Fruit fly (Drosophila melanogaster) whole organism, adult: ENCODE data around the gene CYLD.

ENCODE experiments used
- CG11617 ChIP-seq: fragments of 200-800 bp; sonication (Bioruptor generic); optimal IDR thresholded peaks from 2 replicates; lab custom pipeline; 2017; ENCODE audit warnings: mild to moderate bottlenecking, missing biosample characterization, missing genetic modification reagents, missing genetic modification characterization
- CG12768 ChIP-seq: fragments of 200-800 bp; sonication (Bioruptor generic); optimal IDR thresholded peaks from 2 replicates; lab custom pipeline; 2017; ENCODE audit warnings: missing biosample characterization, missing genetic modification characterization, mild to moderate bottlenecking, moderate library complexity, missing genetic modification reagents
- CG14711 ChIP-seq: fragments of 200-800 bp; sonication (Bioruptor generic); optimal IDR thresholded peaks from 2 replicates; lab custom pipeline; 2018; ENCODE audit warnings: missing biosample characterization, mild to moderate bottlenecking, missing genetic modification characterization, moderate library complexity
- CG1620 ChIP-seq: fragments of 200-800 bp; sonication (Bioruptor generic); optimal IDR thresholded peaks from 2 replicates; lab custom pipeline; 2016; ENCODE audit warnings: missing biosample characterization, missing genetic modification characterization
- CG33017 ChIP-seq: fragments of 200-800 bp; sonication (Bioruptor generic); optimal IDR thresholded peaks from 2 replicates; lab custom pipeline; 2018; ENCODE audit warnings: missing biosample characterization, mild to moderate bottlenecking, missing genetic modification characterization, moderate library complexity
- CG5204 ChIP-seq: fragments of 200-800 bp; sonication (Bioruptor generic); optimal IDR thresholded peaks from 2 replicates; lab custom pipeline; 2016; ENCODE audit warnings: missing biosample characterization, missing genetic modification characterization
- CG7045 ChIP-seq: fragments of 200-800 bp; sonication (Bioruptor generic); optimal IDR thresholded peaks from 2 replicates; lab custom pipeline; 2017; ENCODE audit warnings: missing biosample characterization, mild to moderate bottlenecking, missing genetic modification characterization
- CG7101 ChIP-seq: fragments of 200-800 bp; sonication (Bioruptor generic); optimal IDR thresholded peaks from 2 replicates; lab custom pipeline; 2018; ENCODE audit warnings: missing biosample characterization, mild to moderate bottlenecking, missing genetic modification characterization, moderate library complexity
- Clk ChIP-seq: fragments of 200-800 bp; sonication (Bioruptor generic); optimal IDR thresholded peaks from 2 replicates; lab custom pipeline; 2017; ENCODE audit warnings: missing biosample characterization, missing genetic modification characterization
- Crg-1 ChIP-seq: fragments of 200-800 bp; sonication (Bioruptor generic); optimal IDR thresholded peaks from 2 replicates; lab custom pipeline; 2016; ENCODE audit warnings: missing biosample characterization, missing genetic modification characterization
- Hr96 ChIP-seq: fragments of 200-800 bp; sonication (Bioruptor generic); optimal IDR thresholded peaks from 2 replicates; lab custom pipeline; 2016; ENCODE audit warnings: missing biosample characterization, missing genetic modification characterization
- Mnt ChIP-seq: fragments of 200-800 bp; sonication (Bioruptor generic); optimal IDR thresholded peaks from 2 replicates; lab custom pipeline; 2016; ENCODE audit warnings: missing biosample characterization, mild to moderate bottlenecking, missing genetic modification characterization
- bab1 ChIP-seq: fragments of 200-800 bp; sonication (Bioruptor generic); optimal IDR thresholded peaks from 3 replicates; lab custom pipeline; 2019; ENCODE audit warnings: missing biosample characterization, mild to moderate bottlenecking, missing genetic modification characterization, moderate library complexity
- cic ChIP-seq: fragments of 200-800 bp; sonication (Bioruptor generic); optimal IDR thresholded peaks from 2 replicates; lab custom pipeline; 2017; ENCODE audit warnings: missing biosample characterization, mild to moderate bottlenecking, missing genetic modification characterization, moderate library complexity
- cnc ChIP-seq, 2 experiments: fragments of >200 bp; optimal IDR thresholded peaks; 2 replicates each; lab custom pipeline; 2017
- kay ChIP-seq: fragments of 200-800 bp; sonication (Bioruptor generic); peaks from one replicate; lab custom pipeline; 2016; ENCODE audit warnings: missing biosample characterization, missing genetic modification characterization, borderline replicate concordance
- ovo ChIP-seq: fragments of 200-800 bp; sonication (Bioruptor generic); optimal IDR thresholded peaks from 2 replicates; lab custom pipeline; 2016; ENCODE audit warnings: missing biosample characterization, missing genetic modification characterization
- pad ChIP-seq: fragments of 200-800 bp; sonication (Bioruptor generic); optimal IDR thresholded peaks from 3 replicates; lab custom pipeline; 2017; ENCODE audit warnings: missing biosample characterization, missing genetic modification characterization, mild to moderate bottlenecking, moderate library complexity, missing genetic modification reagents
- tj ChIP-seq: fragments of 200-800 bp; sonication (Bioruptor generic); optimal IDR thresholded peaks from 3 replicates; lab custom pipeline; 2017; ENCODE audit warnings: missing biosample characterization, mild to moderate bottlenecking, missing genetic modification characterization, moderate library complexity
- toe ChIP-seq: fragments of 200-800 bp; sonication (Bioruptor generic); optimal IDR thresholded peaks from 2 replicates; lab custom pipeline; 2016; ENCODE audit warnings: missing biosample characterization, missing genetic modification characterization

CYLD gene

DNA sequence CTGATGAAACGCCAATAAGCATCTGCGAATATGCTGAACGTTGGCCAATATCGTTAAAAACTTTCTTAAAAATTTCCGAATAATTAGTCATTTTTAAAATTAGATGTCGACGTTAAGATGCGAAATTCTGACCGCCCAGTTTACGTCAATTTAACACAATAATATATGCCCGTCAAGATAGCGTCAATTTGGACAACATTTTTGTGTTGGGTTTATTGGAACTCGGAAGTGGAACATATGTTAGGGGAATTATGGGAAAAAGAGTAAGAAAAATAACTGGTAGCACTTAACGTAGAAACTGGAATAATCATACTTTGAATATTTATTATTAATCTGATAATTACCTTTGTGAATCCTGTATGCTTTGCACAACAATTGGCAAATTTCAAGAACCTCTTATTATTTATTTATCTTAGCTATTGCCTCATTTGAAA is 43.9 kb downstream of the CYLD start, which contains the start of gene CG5676:
TSS of gene CG5676 (minus strand) at position 167 of the 434 bp plus-strand sequence.
- TF ChIP-seq Mnt (GFP tag; lab: Kevin White, UChicago) (no peak), cic (GFP tag; lab: Kevin White, UChicago) (no peak), kay (GFP tag; lab: Kevin White, UChicago) (peak; percentile 92), CG7101 (tag; lab: Kevin White, UChicago) (no peak), Crg-1 (GFP tag; lab: Kevin White, UChicago) (no peak), bab1 (GFP tag; lab: Kevin White, UChicago) (peak; percentile 51), CG12768 (GFP tag; lab: Kevin White, UChicago) (no peak)

DNA sequence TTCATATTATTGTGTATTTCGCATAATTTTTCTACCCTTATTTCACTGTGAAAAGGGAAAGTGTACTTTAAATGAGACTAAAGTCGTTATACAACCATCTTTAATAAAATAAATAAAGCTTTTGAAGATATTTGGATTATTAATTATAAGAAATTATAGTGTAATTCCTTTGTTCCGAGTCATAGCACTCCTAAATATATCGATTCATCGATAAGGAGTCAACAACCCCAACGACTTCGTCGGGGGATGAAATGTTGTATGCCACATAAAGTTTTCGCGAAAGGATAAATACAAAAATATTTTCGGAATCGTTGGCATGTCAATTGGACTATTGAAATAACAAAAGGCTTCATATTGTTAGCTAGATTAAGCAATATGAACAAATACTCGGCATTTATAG is 48.1 kb downstream of the CYLD start, which contains the start of gene Ror:
TSS of gene Ror (plus strand) at position 252 of the 400 bp plus-strand sequence.
- TF ChIP-seq cic (GFP tag; lab: Kevin White, UChicago) (no peak), CG5204 (GFP tag; lab: Kevin White, UChicago) (no peak), pad (no peak), bab1 (GFP tag; lab: Kevin White, UChicago) (no peak)

DNA sequence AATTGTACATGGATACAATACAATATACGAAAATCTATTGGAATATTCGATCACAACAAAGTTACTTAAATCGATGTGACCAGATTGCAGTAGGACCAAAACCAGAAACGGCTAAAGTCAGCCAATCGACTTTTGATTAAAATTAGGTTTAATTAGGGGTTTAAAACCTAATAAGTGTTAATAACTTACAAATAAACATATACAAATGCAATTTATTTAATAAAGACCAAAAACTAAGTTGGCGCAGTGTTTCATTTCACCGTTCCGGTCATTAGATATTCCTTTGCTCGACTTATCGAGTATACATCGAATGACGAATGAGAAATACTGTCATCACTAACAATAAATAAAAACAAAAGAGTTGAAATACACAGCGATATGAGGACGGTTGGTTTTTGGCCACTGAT is 49.2 kb downstream of the CYLD start, which contains the start of the genes bsk and CG31717:
TSS of gene bsk (minus strand) at position 61 of the 407 bp plus-strand sequence.
TSS of gene CG31717 (plus strand) at position 297 of the 407 bp plus-strand sequence.
- no peak for TF ChIP-seq CG7045 (GFP tag; lab: Kevin White, UChicago)
- TF ChIP-seq CG1620 (GFP tag; lab: Kevin White, UChicago), result no peak
- no peak for TF ChIP-seq Hr96 (GFP tag; lab: Kevin White, UChicago)
- no peak for TF ChIP-seq Clk (GFP tag; lab: Kevin White, UChicago)
- TF ChIP-seq kay (GFP tag; lab: Kevin White, UChicago), result peak; percentile 98
- TF ChIP-seq CG14711, result peak; percentile 25
- peak; percentile 38 for TF ChIP-seq cic (GFP tag; lab: Kevin White, UChicago)
- peak; percentile 51 for TF ChIP-seq bab1 (GFP tag; lab: Kevin White, UChicago)
- no peak for TF ChIP-seq CG7101 (tag; lab: Kevin White, UChicago)
- TF ChIP-seq CG11617 (GFP tag; lab: Kevin White, UChicago), result no peak
- TF ChIP-seq Crg-1 (GFP tag; lab: Kevin White, UChicago), result no peak
- TF ChIP-seq Mnt (GFP tag; lab: Kevin White, UChicago), result peak; percentile 30

DNA sequence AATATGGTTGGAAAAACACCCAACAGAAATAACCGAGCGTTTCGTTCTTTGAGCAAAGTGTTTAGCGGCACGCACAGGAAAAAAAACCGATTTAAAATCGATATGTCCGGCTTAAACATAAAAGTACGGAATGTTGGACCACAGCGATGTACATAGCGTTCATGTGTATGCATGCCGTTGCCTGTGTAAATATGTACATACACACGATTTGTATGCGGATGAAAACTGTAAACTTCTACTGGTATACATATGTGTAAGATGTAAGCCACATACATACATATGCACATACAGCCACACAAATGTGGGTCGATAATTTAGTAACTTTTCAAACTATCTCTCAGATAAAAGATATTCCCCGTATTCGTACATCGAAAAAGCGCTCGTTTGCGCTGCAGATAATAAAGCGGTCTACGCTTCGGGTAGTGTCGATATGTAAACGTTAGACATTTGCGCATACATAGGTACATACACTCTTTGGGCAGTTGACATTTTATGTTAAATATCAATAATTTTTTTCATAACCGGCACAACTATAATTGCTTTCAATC is 49.9 kb downstream of the CYLD start:
- peak; percentile 28 for TF ChIP-seq kay (GFP tag; lab: Kevin White, UChicago)
- peak; percentile 7 for TF ChIP-seq CG7045 (GFP tag; lab: Kevin White, UChicago)
- no peak for TF ChIP-seq CG11617 (GFP tag; lab: Kevin White, UChicago)
- TF ChIP-seq CG7101 (tag; lab: Kevin White, UChicago), result peak; percentile 6
- peak; percentile 41 for TF ChIP-seq Crg-1 (GFP tag; lab: Kevin White, UChicago)
- no peak for TF ChIP-seq Hr96 (GFP tag; lab: Kevin White, UChicago)
- TF ChIP-seq cic (GFP tag; lab: Kevin White, UChicago), result peak; percentile 60
- peak; percentile 22 for TF ChIP-seq Mnt (GFP tag; lab: Kevin White, UChicago)

DNA sequence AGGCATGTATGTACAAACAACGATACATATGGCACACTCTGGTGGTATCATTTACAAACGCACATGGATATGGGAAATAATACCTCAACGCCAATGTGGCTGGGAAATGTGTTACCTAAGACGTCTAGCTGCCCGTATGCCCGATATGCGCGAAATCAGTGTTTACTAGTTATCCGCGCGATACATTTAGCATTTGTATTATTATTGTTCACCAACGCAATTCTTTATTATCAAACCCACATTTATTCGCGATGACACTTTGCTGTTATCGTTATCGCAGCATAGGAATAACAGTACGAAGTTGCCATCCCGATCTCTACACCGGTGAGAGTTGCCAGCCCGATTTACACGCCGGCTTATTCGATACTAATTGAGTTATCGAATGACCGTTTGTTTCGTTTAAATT is 52.9 kb downstream of the CYLD start, which contains the start of gene chico:
TSS of gene chico (minus strand) at position 294 of the 406 bp plus-strand sequence.
- TF ChIP-seq CG1620 (GFP tag; lab: Kevin White, UChicago), result peak; percentile 22
- no peak for TF ChIP-seq CG11617 (GFP tag; lab: Kevin White, UChicago)
- peak; percentile 32 for TF ChIP-seq CG14711
- no peak for TF ChIP-seq kay (GFP tag; lab: Kevin White, UChicago)
- TF ChIP-seq toe (GFP tag; lab: Kevin White, UChicago), result no peak
- TF ChIP-seq CG12768 (GFP tag; lab: Kevin White, UChicago), result no peak
- no peak for TF ChIP-seq pad
- no peak for TF ChIP-seq Clk (GFP tag; lab: Kevin White, UChicago)
- no peak for TF ChIP-seq CG7045 (GFP tag; lab: Kevin White, UChicago)
- TF ChIP-seq cic (GFP tag; lab: Kevin White, UChicago), result peak; percentile 66
- TF ChIP-seq Mnt (GFP tag; lab: Kevin White, UChicago), result peak; percentile 94
- peak; percentile 14 for TF ChIP-seq tj (GFP tag; lab: Kevin White, UChicago)
- no peak for TF ChIP-seq CG7101 (tag; lab: Kevin White, UChicago)
- TF ChIP-seq bab1 (GFP tag; lab: Kevin White, UChicago), result peak; percentile 44
- peak; percentile 27 for TF ChIP-seq ovo (GFP tag; lab: Kevin White, UChicago)
- no peak for TF ChIP-seq CG5204 (GFP tag; lab: Kevin White, UChicago)
- no peak for TF ChIP-seq cnc (optimal IDR thresholded peaks at IDR 0.05; lab: Kevin White, UChicago)
- TF ChIP-seq CG33017, result no peak
- no peak for TF ChIP-seq Crg-1 (GFP tag; lab: Kevin White, UChicago)
- TF ChIP-seq Hr96 (GFP tag; lab: Kevin White, UChicago), result no peak
